Fruit fly (Drosophila melanogaster): Measurements from ENCODE around the gene CG45067.
A peak's percentile ranks its signal among the peaks of the same experiment; 100 is the strongest.

CG45067 gene

dm6 chr3L:3159309-3160194 lies 45.3 kb upstream of the CG45067 start, which contains the start of the genes ND-30 and CG15812 (continued):
- TF ChIP-seq lbe (GFP tag; optimal IDR thresholded peaks at IDR 0.05) (no peak), br (optimal IDR thresholded peaks at IDR 0.05) (no peak), Nf-YC (tag; optimal IDR thresholded peaks at IDR 0.05) (no peak), seq (GFP tag; IDR thresholded peaks at IDR 0.05) (0 out of 2 replicates have a peak, but pooled peaks have one; percentile 23), CG6272 (GFP tag; IDR thresholded peaks at IDR 0.05) (no peak), cad (GFP tag; optimal IDR thresholded peaks at IDR 0.05) (no peak), org-1 (GFP tag; optimal IDR thresholded peaks at IDR 0.05) (no peak), CG4820 (GFP tag; optimal IDR thresholded peaks at IDR 0.05) (no peak), CG6689 (GFP tag; IDR thresholded peaks at IDR 0.05) (0 out of 2 replicates have a peak, but pooled peaks have one; percentile 5), mam (GFP tag; optimal IDR thresholded peaks at IDR 0.05) (no peak), Sin3A (optimal IDR thresholded peaks at IDR 0.05) (no peak), gfzf (GFP tag; optimal IDR thresholded peaks at IDR 0.05) (peak; percentile 45), CG10321 (GFP tag; IDR thresholded peaks at IDR 0.05) (no peak), kni (GFP tag; optimal IDR thresholded peaks at IDR 0.05) (no peak), CG1529 (GFP tag; optimal IDR thresholded peaks at IDR 0.05) (no peak), lilli (GFP tag; optimal IDR thresholded peaks at IDR 0.05) (peak; percentile 11), CG15601 (tag; optimal IDR thresholded peaks at IDR 0.05) (no peak), trh (GFP tag; optimal IDR thresholded peaks at IDR 0.05) (no peak), slp2 (GFP tag; optimal IDR thresholded peaks at IDR 0.05) (no peak), CG6654 (GFP tag; optimal IDR thresholded peaks at IDR 0.05) (no peak), CG16779 (GFP tag; IDR thresholded peaks at IDR 0.05) (no peak), h (optimal IDR thresholded peaks at IDR 0.05) (no peak), Ets97D (GFP tag; optimal IDR thresholded peaks at IDR 0.05) (no peak), CG10565 (GFP tag; optimal IDR thresholded peaks at IDR 0.05) (no peak), Xbp1 (GFP tag; optimal IDR thresholded peaks at IDR 0.05) (no peak), Gug (GFP tag; IDR thresholded peaks at IDR 0.05) (no peak), Myb (GFP tag; optimal IDR thresholded peaks at IDR 0.05) (no peak), pzg (GFP tag; optimal IDR thresholded peaks at IDR 0.05) (peak; percentile 35), CG18619 (GFP tag; optimal IDR thresholded peaks at IDR 0.05) (no peak), CTCF (GFP tag; optimal IDR thresholded peaks at IDR 0.05) (no peak), usp (GFP tag; optimal IDR thresholded peaks at IDR 0.05) (no peak), ase (GFP tag; IDR thresholded peaks at IDR 0.05) (no peak), CG8924 (tag; optimal IDR thresholded peaks at IDR 0.05) (peak; percentile 51), NFAT (GFP tag; IDR thresholded peaks at IDR 0.05) (no peak), CG4707 (GFP tag; optimal IDR thresholded peaks at IDR 0.05) (no peak), CG10209 (GFP tag; optimal IDR thresholded peaks at IDR 0.05) (no peak), CG10267 (tag; optimal IDR thresholded peaks at IDR 0.05) (no peak), sug (tag; optimal IDR thresholded peaks at IDR 0.05) (peak; percentile 30), emc (GFP tag; optimal IDR thresholded peaks at IDR 0.05) (no peak), CG14860 (GFP tag; IDR thresholded peaks at IDR 0.05; ENCODE audit: partially characterized antibody) (no peak), pnt (GFP tag; optimal IDR thresholded peaks at IDR 0.05) (no peak), slbo (GFP tag; IDR thresholded peaks at IDR 0.05) (no peak; the same call in 1 of the 2 replicates), CG15479 (GFP tag; optimal IDR thresholded peaks at IDR 0.05) (no peak), sd (tag; optimal IDR thresholded peaks at IDR 0.05) (no peak), dmrt11E (tag; optimal IDR thresholded peaks at IDR 0.05) (peak; percentile 40), CG31441 (GFP tag; IDR thresholded peaks at IDR 0.05) (no peak), tio (GFP tag; optimal IDR thresholded peaks at IDR 0.05) (no peak), MTF-1 (GFP tag; optimal IDR thresholded peaks at IDR 0.05; ENCODE audit: borderline replicate concordance) (no peak), Lim3 (GFP tag; IDR thresholded peaks at IDR 0.05) (no peak), CG7839 (tag; optimal IDR thresholded peaks at IDR 0.05) (no peak), stc (GFP tag; IDR thresholded peaks at IDR 0.05) (no peak), HLH3B (GFP tag; IDR thresholded peaks at IDR 0.05) (no peak)

Data from whole organism, embryonic.